Worm (Caenorhabditis elegans): ENCODE measurements around the gene ufd-2.

- TF ChIP-seq nhr-237 (tag; optimal IDR thresholded peaks at IDR 0.05) (no peak), nhr-11 (tag; optimal IDR thresholded peaks at IDR 0.05) (no peak), lin-39 (tag; optimal IDR thresholded peaks at IDR 0.05) (no peak), lsy-2 (tag; optimal IDR thresholded peaks at IDR 0.05) (no peak), ztf-4 (tag; optimal IDR thresholded peaks at IDR 0.05) (no peak), lin-13 (GFP tag; optimal IDR thresholded peaks at IDR 0.05) (no peak), ama-1 (optimal IDR thresholded peaks at IDR 0.05) (no peak), nhr-12 (tag; optimal IDR thresholded peaks at IDR 0.05) (no peak), aly-2 (tag; optimal IDR thresholded peaks at IDR 0.05) (no peak), F13H6.1 (tag; optimal IDR thresholded peaks at IDR 0.05) (no peak)
These were observed 30.7 kb downstream of the ufd-2 start for ce11 chrII:8093283-8093682.

Measured in whole organism, L2 larva.